Worm (Caenorhabditis elegans) whole organism, late embryonic: ENCODE data around the gene fbxa-206.
"Not testable (repeated sequence)": the region's sequence is repeated elsewhere in the genome, so short reads cannot be mapped to it uniquely, and the experiment has no call there.

Experiments used
- K09A11.1 ChIP-seq: sonication (generic microtip); optimal IDR thresholded peaks from 2 replicates; lab custom pipeline; 2017; ENCODE audit warnings: antibody characterized with exemption, mild to moderate bottlenecking, missing genetic modification characterization, missing compliant biosample characterization; ENCODE audit not compliant: insufficient read depth
- ama-1 ChIP-seq: fragments of 150-350 bp; optimal IDR thresholded peaks from 2 replicates; lab custom pipeline; 2014
- ceh-14 ChIP-seq: sonication (generic microtip); optimal IDR thresholded peaks from 2 replicates; lab custom pipeline; 2016; ENCODE audit warnings: missing genotype, missing genetic modification characterization, missing compliant biosample characterization
- ceh-18 ChIP-seq: sonication (generic microtip); optimal IDR thresholded peaks from 2 replicates; lab custom pipeline; 2016; ENCODE audit warnings: missing genetic modification characterization, missing compliant biosample characterization
- ceh-2 ChIP-seq: sonication (generic microtip); optimal IDR thresholded peaks from 2 replicates; lab custom pipeline; 2016; ENCODE audit warnings: missing genotype, missing genetic modification characterization, missing compliant biosample characterization
- ceh-34 ChIP-seq: sonication (generic microtip); optimal IDR thresholded peaks from 2 replicates; lab custom pipeline; 2016; ENCODE audit warnings: mild to moderate bottlenecking, missing genetic modification characterization, missing compliant biosample characterization
- ceh-45 ChIP-seq: fragments of 200-800 bp; sonication (Bioruptor generic); IDR thresholded peaks from 2 replicates; pipeline ENCODE4 v1.3.6; 2022; ENCODE audit warnings: missing genetic modification reagents, missing genetic modification characterization, missing compliant biosample characterization
- dmd-4 ChIP-seq: sonication (generic microtip); optimal IDR thresholded peaks from 2 replicates; lab custom pipeline; 2016; ENCODE audit warnings: borderline replicate concordance, missing genetic modification characterization, missing compliant biosample characterization
- dve-1 ChIP-seq: sonication (generic microtip); optimal IDR thresholded peaks from 2 replicates; lab custom pipeline; 2017; ENCODE audit warnings: antibody characterized with exemption, mild to moderate bottlenecking, missing genetic modification characterization, missing compliant biosample characterization
- ets-4 ChIP-seq: sonication (generic microtip); optimal IDR thresholded peaks from 2 replicates; lab custom pipeline; 2016; ENCODE audit warnings: missing genetic modification characterization, missing compliant biosample characterization
- gmeb-2 ChIP-seq: sonication (generic microtip); optimal IDR thresholded peaks from 2 replicates; lab custom pipeline; 2016; ENCODE audit warnings: missing genetic modification characterization, inconsistent platforms, missing compliant biosample characterization
- hlh-13 ChIP-seq: fragments of 200-800 bp; sonication (Bioruptor generic); optimal IDR thresholded peaks from 2 replicates; lab custom pipeline; 2018; ENCODE audit warnings: mild to moderate bottlenecking, missing genetic modification characterization, missing compliant biosample characterization
- hlh-15 ChIP-seq: sonication (generic microtip); optimal IDR thresholded peaks from 2 replicates; lab custom pipeline; 2016; ENCODE audit warnings: missing genetic modification characterization, missing compliant biosample characterization
- hlh-30 ChIP-seq: sonication (generic microtip); optimal IDR thresholded peaks from 2 replicates; lab custom pipeline; 2017; ENCODE audit warnings: antibody characterized with exemption, missing genetic modification characterization, missing compliant biosample characterization; ENCODE audit not compliant: insufficient read depth
- lin-11 ChIP-seq: fragments of 200-800 bp; sonication (Bioruptor generic); optimal IDR thresholded peaks from 2 replicates; lab custom pipeline; 2018; ENCODE audit warnings: mild to moderate bottlenecking, missing genetic modification characterization, missing compliant biosample characterization
- nfya-1 ChIP-seq: sonication (generic microtip); optimal IDR thresholded peaks from 2 replicates; lab custom pipeline; 2017; ENCODE audit warnings: missing genetic modification characterization, mild to moderate bottlenecking, missing compliant biosample characterization, antibody characterized with exemption, moderate library complexity
- odd-2 ChIP-seq: sonication (generic microtip); optimal IDR thresholded peaks from 2 replicates; lab custom pipeline; 2017; ENCODE audit warnings: antibody characterized with exemption, mild to moderate bottlenecking, missing genetic modification characterization, missing compliant biosample characterization
- pag-3 ChIP-seq: sonication (generic microtip); optimal IDR thresholded peaks from 2 replicates; lab custom pipeline; 2016; ENCODE audit warnings: missing compliant biosample characterization, missing genetic modification characterization, borderline replicate concordance
- pat-9 ChIP-seq: fragments of 200-800 bp; sonication (Bioruptor generic); optimal IDR thresholded peaks from 2 replicates; lab custom pipeline; 2018; ENCODE audit warnings: mild to moderate bottlenecking, missing genetic modification characterization, moderate library complexity, missing compliant biosample characterization
- pax-1 ChIP-seq: fragments of 150-350 bp; optimal IDR thresholded peaks from 2 replicates; lab custom pipeline; 2014; ENCODE audit warnings: missing biosample characterization, missing genetic modification characterization
- pqm-1 ChIP-seq: sonication (generic microtip); optimal IDR thresholded peaks from 2 replicates; lab custom pipeline; 2016; ENCODE audit warnings: missing genetic modification characterization, missing compliant biosample characterization
- pros-1 ChIP-seq: fragments of 150-350 bp; optimal IDR thresholded peaks from 2 replicates; lab custom pipeline; 2014; ENCODE audit warnings: missing biosample characterization, missing genetic modification reagents, missing genetic modification characterization
- rnt-1 ChIP-seq: sonication (generic microtip); optimal IDR thresholded peaks from 2 replicates; lab custom pipeline; 2016; ENCODE audit warnings: missing genetic modification characterization, missing compliant biosample characterization
- sox-2 ChIP-seq: fragments of 200-800 bp; sonication (Bioruptor generic); IDR thresholded peaks from 2 replicates; pipeline ENCODE4 v1.3.6; 2022; ENCODE audit warnings: missing genetic modification reagents, missing genetic modification characterization, missing compliant biosample characterization
- syd-9 ChIP-seq: sonication (generic microtip); optimal IDR thresholded peaks from 2 replicates; lab custom pipeline; 2016; ENCODE audit warnings: mild to moderate bottlenecking, missing genetic modification characterization, moderate library complexity, missing compliant biosample characterization
- tbx-7 ChIP-seq: sonication (generic microtip); optimal IDR thresholded peaks from 2 replicates; lab custom pipeline; 2016; ENCODE audit warnings: missing genotype, missing genetic modification characterization, missing compliant biosample characterization
- unc-42 ChIP-seq: sonication (generic microtip); optimal IDR thresholded peaks from 2 replicates; lab custom pipeline; 2016; ENCODE audit warnings: missing genotype, missing genetic modification characterization, missing compliant biosample characterization
- ztf-16 ChIP-seq: sonication (generic microtip); optimal IDR thresholded peaks from 2 replicates; lab custom pipeline; 2017; ENCODE audit warnings: missing genetic modification characterization, missing compliant biosample characterization

fbxa-206 gene

ce11 chrV:16958975-16959374, 40.7 kb upstream of the fbxa-206 start:
- TF ChIP-seq dmd-4 (tag; lab: Kevin White, UChicago) (no peak), nfya-1 (tag; lab: Kevin White, UChicago) (peak; percentile 84)

ce11 chrV:16956229-16956628, 38.0 kb upstream of the fbxa-206 start, which contains the start of gene clec-239:
Gene clec-239, plus strand, starts transcription at chrV:16956529.
- TF ChIP-seq ceh-18 (no peak), tbx-7 (tag; lab: Kevin White, UChicago) (no peak)

- TF ChIP-seq nfya-1 (tag; lab: Kevin White, UChicago): no peak
- no peak for TF ChIP-seq ceh-14 (tag; lab: Kevin White, UChicago)
- no peak for TF ChIP-seq odd-2
- TF ChIP-seq ceh-18: no peak
- no peak for TF ChIP-seq pat-9
- no peak for TF ChIP-seq sox-2 (GFP tag; lab: Robert Waterston, UW)
- no peak for TF ChIP-seq K09A11.1
- TF ChIP-seq ceh-34 (tag; lab: Kevin White, UChicago): no peak
- TF ChIP-seq gmeb-2 (tag; lab: Kevin White, UChicago): no peak
These were observed 36.5 kb upstream of the fbxa-206 start, which contains the start of gene srh-206 for ce11 chrV:16954766-16955165. Gene srh-206, minus strand, starts transcription at chrV:16954866.

ce11 chrV:16951504-16951903, 33.2 kb upstream of the fbxa-206 start, which contains the start of gene clec-238:
Gene clec-238, plus strand, starts transcription at chrV:16951804.
- TF ChIP-seq hlh-30 (tag; lab: Kevin White, UChicago): no peak
- no peak for TF ChIP-seq ceh-18
- no peak for TF ChIP-seq rnt-1
- TF ChIP-seq ceh-2 (tag; lab: Kevin White, UChicago): no peak
- TF ChIP-seq dmd-4 (tag; lab: Kevin White, UChicago): no peak

ce11 chrV:16950036-16950435, 31.8 kb upstream of the fbxa-206 start:
- TF ChIP-seq lin-11: no peak

ce11 chrV:16949609-16950008, 31.3 kb upstream of the fbxa-206 start, which contains the start of gene fbxa-111:
Gene fbxa-111, minus strand, starts transcription at chrV:16949709.
- TF ChIP-seq ama-1 (lab: Kevin White, UChicago); ztf-16 (tag; lab: Kevin White, UChicago); hlh-13 (GFP tag; lab: Kevin White, UChicago): not testable (repeated sequence)
- TF ChIP-seq, all 69 proteins: peak for 0; not testable (repeated sequence) for 69

- not testable (repeated sequence) for TF ChIP-seq ets-4, pqm-1, pag-3 (tag; lab: Kevin White, UChicago)
These were observed 29.7 kb upstream of the fbxa-206 start, which contains the start of gene fbxa-112 for ce11 chrV:16948011-16948410. Gene fbxa-112, minus strand, starts transcription at chrV:16948111.

DNA sequence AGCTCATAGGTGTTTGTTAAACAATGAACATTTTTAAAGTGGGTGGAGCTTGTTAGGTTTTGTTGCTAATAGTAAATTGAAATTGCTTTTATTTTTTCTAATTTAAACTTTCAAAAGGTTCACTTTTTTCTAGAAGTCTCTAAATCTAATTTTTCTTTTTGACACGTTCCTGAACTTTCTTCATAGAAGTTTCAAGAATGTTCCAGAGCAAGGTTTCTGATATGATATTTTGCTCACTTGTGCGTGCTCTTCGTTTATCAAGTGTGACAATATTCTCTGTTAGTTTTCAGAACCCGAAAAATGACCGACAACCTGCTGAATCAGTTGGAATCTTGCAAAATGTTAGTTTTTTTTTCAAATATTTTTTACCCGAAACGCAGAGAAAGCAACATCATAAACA, 20.5 kb upstream of the fbxa-206 start, which contains the start of gene fbxa-148:
Gene fbxa-148, plus strand, starts transcription at position 301 of the 400 bp plus-strand sequence.
- TF ChIP-seq hlh-13 (GFP tag; lab: Kevin White, UChicago); hlh-15 (tag; lab: Kevin White, UChicago); nfya-1 (tag; lab: Kevin White, UChicago): not testable (repeated sequence)

- TF ChIP-seq unc-42 (tag; lab: Kevin White, UChicago) (no peak), pax-1 (tag; lab: Kevin White, UChicago) (no peak), ceh-45 (no peak), dve-1 (tag; lab: Kevin White, UChicago) (no peak), pros-1 (tag; lab: Kevin White, UChicago) (no peak), syd-9 (tag; lab: Kevin White, UChicago) (no peak)
These were observed 9.1 kb upstream of the fbxa-206 start, which contains the start of gene Y102A5C.36 for ce11 chrV:16927345-16927744. Gene Y102A5C.36, minus strand, starts transcription at chrV:16927445.
